Fruit fly (Drosophila melanogaster) whole organism: ENCODE results near the gene ND-ASHI.

Experiments used
- EcR ChIP-seq, 2 experiments: fragments of >200 bp; optimal IDR thresholded peaks; 2 replicates each; lab custom pipeline; 2017; ENCODE audit warnings: missing biosample characterization in 2 of 2, missing genetic modification characterization in 2 of 2, missing genetic modification reagents in 2 of 2
- psq ChIP-seq: fragments of >200 bp; optimal IDR thresholded peaks from 2 replicates; lab custom pipeline; 2017
- usp ChIP-seq: fragments of >200 bp; optimal IDR thresholded peaks from 2 replicates; lab custom pipeline; 2017; ENCODE audit warnings: missing biosample characterization, missing genetic modification characterization, mixed read lengths

- TF ChIP-seq psq (lab: Kevin White, UChicago): no peak
- no peak for TF ChIP-seq usp
- TF ChIP-seq EcR (GFP tag; optimal IDR thresholded peaks at IDR 0.05; lab: Kevin White, UChicago): no peak
Measured at dm6 chrX:6681467-6681866, 2.5 kb upstream of the ND-ASHI start, which contains the start of gene Fum2.
